Worm (Caenorhabditis elegans) whole organism, mixed stage, embryonic: ENCODE data around the gene clh-3.

ENCODE experiments used
- M03D4.4 ChIP-seq: sonication (generic microtip); optimal IDR thresholded peaks from 2 replicates; lab custom pipeline; 2017; ENCODE audit warnings: mild to moderate bottlenecking, missing genetic modification characterization, missing compliant biosample characterization
- bed-3 ChIP-seq: fragments of 200-800 bp; sonication (Bioruptor generic); optimal IDR thresholded peaks from 3 replicates; lab custom pipeline; 2018; ENCODE audit warnings: mild to moderate bottlenecking, missing genetic modification characterization, moderate library complexity, missing compliant biosample characterization
- blmp-1 ChIP-seq: fragments of 150-350 bp; optimal IDR thresholded peaks from 2 replicates; lab custom pipeline; 2014; ENCODE audit warnings: missing biosample characterization, missing genetic modification characterization
- ceh-39 ChIP-seq: fragments of 150-350 bp; optimal IDR thresholded peaks from 2 replicates; lab custom pipeline; 2014; ENCODE audit warnings: missing biosample characterization, missing genetic modification characterization
- ceh-83 ChIP-seq: fragments of 200-800 bp; sonication (Bioruptor generic); optimal IDR thresholded peaks from 2 replicates; lab custom pipeline; 2018; ENCODE audit warnings: mild to moderate bottlenecking, missing genetic modification characterization, missing compliant biosample characterization
- ces-1 ChIP-seq: fragments of 150-350 bp; optimal IDR thresholded peaks from 2 replicates; lab custom pipeline; 2014; ENCODE audit warnings: missing biosample characterization, missing genetic modification reagents, missing genetic modification characterization
- cnd-1 ChIP-seq: fragments of 200-800 bp; sonication (Bioruptor generic); optimal IDR thresholded peaks from 2 replicates; lab custom pipeline; 2018; ENCODE audit warnings: mild to moderate bottlenecking, missing genetic modification characterization, missing compliant biosample characterization
- drap-1 ChIP-seq: fragments of 200-800 bp; sonication (Bioruptor generic); optimal IDR thresholded peaks from 3 replicates; lab custom pipeline; 2018; ENCODE audit warnings: mild to moderate bottlenecking, missing genetic modification characterization, missing compliant biosample characterization
- elt-1 ChIP-seq: sonication (generic microtip); optimal IDR thresholded peaks from 2 replicates; lab custom pipeline; 2017; ENCODE audit warnings: missing genetic modification characterization, mild to moderate bottlenecking, missing compliant biosample characterization, antibody characterized with exemption, moderate library complexity, borderline replicate concordance; ENCODE audit not compliant: insufficient read depth
- elt-3 ChIP-seq: fragments of 150-350 bp; optimal IDR thresholded peaks from 2 replicates; lab custom pipeline; 2014; ENCODE audit warnings: missing biosample characterization, missing genetic modification characterization
- flh-1 ChIP-seq: fragments of 200-800 bp; sonication (Bioruptor generic); optimal IDR thresholded peaks from 2 replicates; lab custom pipeline; 2018; ENCODE audit warnings: mild to moderate bottlenecking, missing genetic modification characterization, moderate library complexity, missing compliant biosample characterization
- ham-2 ChIP-seq: fragments of 200-800 bp; sonication (Bioruptor generic); optimal IDR thresholded peaks from 2 replicates; lab custom pipeline; 2018; ENCODE audit warnings: mild to moderate bottlenecking, missing genetic modification characterization, missing compliant biosample characterization
- hlh-1 ChIP-seq: fragments of 150-350 bp; optimal IDR thresholded peaks from 2 replicates; lab custom pipeline; 2014; ENCODE audit warnings: missing biosample characterization, missing genetic modification reagents, missing genetic modification characterization
- lin-13 ChIP-seq: fragments of 150-350 bp; optimal IDR thresholded peaks from 2 replicates; lab custom pipeline; 2014; ENCODE audit warnings: missing biosample characterization, missing genetic modification characterization
- lin-32 ChIP-seq: fragments of 200-800 bp; sonication (Bioruptor generic); optimal IDR thresholded peaks from 2 replicates; lab custom pipeline; 2018; ENCODE audit warnings: mild to moderate bottlenecking, missing genetic modification characterization, missing compliant biosample characterization
- mab-5 ChIP-seq: fragments of 150-350 bp; optimal IDR thresholded peaks from 2 replicates; lab custom pipeline; 2014; ENCODE audit warnings: missing biosample characterization, missing genetic modification characterization
- mep-1 ChIP-seq: fragments of 150-350 bp; optimal IDR thresholded peaks from 2 replicates; lab custom pipeline; 2017; ENCODE audit warnings: missing biosample characterization, missing genetic modification reagents, missing genetic modification characterization, inconsistent platforms
- nhr-12 ChIP-seq: fragments of 150-350 bp; optimal IDR thresholded peaks from 2 replicates; lab custom pipeline; 2014; ENCODE audit warnings: missing biosample characterization, missing genetic modification characterization
- nhr-2 ChIP-seq: fragments of 150-350 bp; optimal IDR thresholded peaks from 2 replicates; lab custom pipeline; 2014; ENCODE audit warnings: missing biosample characterization, missing genetic modification characterization
- nhr-237 ChIP-seq: fragments of 150-350 bp; optimal IDR thresholded peaks from 2 replicates; lab custom pipeline; 2014; ENCODE audit warnings: missing biosample characterization, missing genetic modification characterization
- nhr-28 ChIP-seq: fragments of 150-350 bp; optimal IDR thresholded peaks from 2 replicates; lab custom pipeline; 2014; ENCODE audit warnings: missing biosample characterization, missing genetic modification characterization
- pha-4 ChIP-seq: fragments of 150-350 bp; optimal IDR thresholded peaks from 2 replicates; lab custom pipeline; 2018; ENCODE audit warnings: missing biosample characterization, missing genetic modification reagents, missing genetic modification characterization
- sem-2 ChIP-seq: fragments of 200-800 bp; sonication (Bioruptor generic); optimal IDR thresholded peaks from 2 replicates; lab custom pipeline; 2018; ENCODE audit warnings: mild to moderate bottlenecking, missing genetic modification characterization, missing compliant biosample characterization
- snpc-4 ChIP-seq: fragments of 150-350 bp; optimal IDR thresholded peaks from 2 replicates; lab custom pipeline; 2014; ENCODE audit warnings: missing biosample characterization, missing genetic modification characterization
- sptf-1 ChIP-seq: sonication (generic microtip); optimal IDR thresholded peaks from 2 replicates; lab custom pipeline; 2017; ENCODE audit warnings: mild to moderate bottlenecking, missing genetic modification characterization, moderate library complexity, missing compliant biosample characterization
- tbx-8 ChIP-seq: fragments of 200-800 bp; sonication (Bioruptor generic); optimal IDR thresholded peaks from 2 replicates; lab custom pipeline; 2018; ENCODE audit warnings: mild to moderate bottlenecking, missing genetic modification characterization, moderate library complexity, missing compliant biosample characterization
- unc-120 ChIP-seq: sonication (generic microtip); optimal IDR thresholded peaks from 2 replicates; lab custom pipeline; 2017; ENCODE audit warnings: missing genetic modification characterization, missing compliant biosample characterization; ENCODE audit not compliant: poor library complexity, severe bottlenecking
- unc-39 ChIP-seq: fragments of 150-350 bp; optimal IDR thresholded peaks from 2 replicates; lab custom pipeline; 2014; ENCODE audit warnings: missing biosample characterization, missing genetic modification characterization
- unc-62 ChIP-seq: fragments of 150-350 bp; optimal IDR thresholded peaks from 2 replicates; lab custom pipeline; 2014; ENCODE audit warnings: missing biosample characterization, missing genetic modification reagents, missing genetic modification characterization

The clh-3 gene

DNA sequence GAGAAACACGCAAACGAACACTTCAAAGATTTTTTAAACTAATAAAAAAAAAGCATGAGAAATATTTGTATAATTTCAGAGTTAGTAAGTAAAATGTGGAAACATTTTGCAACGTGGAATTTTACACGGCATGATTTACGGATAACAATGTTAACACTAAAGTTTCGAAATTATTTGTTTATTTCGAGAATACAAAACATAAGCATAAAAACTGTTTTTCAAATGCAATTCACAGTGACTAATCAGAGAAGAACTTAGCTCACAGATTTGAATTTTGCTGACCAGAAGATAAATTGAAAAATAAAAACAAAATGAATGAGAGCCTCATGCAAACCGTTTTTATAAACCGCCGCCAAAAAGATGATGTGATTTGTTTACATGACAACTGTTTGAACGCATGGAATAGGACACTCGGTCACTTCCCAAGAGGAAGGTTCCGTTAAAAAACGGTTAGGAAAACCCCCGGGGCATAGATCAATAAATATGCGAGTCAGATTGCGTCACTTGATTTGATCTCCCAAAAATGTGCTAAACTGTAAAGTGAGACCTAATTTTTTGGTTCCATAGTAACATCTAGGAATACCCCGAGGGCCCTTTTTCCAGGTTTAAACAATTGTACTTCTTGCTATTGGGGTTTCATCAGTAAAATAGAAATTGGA, at the start of gene clh-3:
TSS of gene clh-3 (minus strand) at position 51 of the 659 bp plus-strand sequence.
- TF ChIP-seq nhr-2 (tag; lab: Kevin White, UChicago) (no peak), snpc-4 (no peak), unc-62 (no peak), nhr-12 (tag; lab: Kevin White, UChicago) (no peak), lin-32 (GFP tag; lab: Kevin White, UChicago) (no peak), ceh-83 (GFP tag; lab: Kevin White, UChicago) (no peak), tbx-8 (GFP tag; lab: Kevin White, UChicago) (no peak), blmp-1 (tag; lab: Kevin White, UChicago) (no peak), ces-1 (GFP tag; lab: Kevin White, UChicago) (no peak), flh-1 (GFP tag; lab: Kevin White, UChicago) (no peak), ceh-39 (tag; lab: Kevin White, UChicago) (no peak), sem-2 (GFP tag; lab: Kevin White, UChicago) (no peak), pha-4 (no peak), nhr-237 (tag; lab: Kevin White, UChicago) (no peak)

DNA sequence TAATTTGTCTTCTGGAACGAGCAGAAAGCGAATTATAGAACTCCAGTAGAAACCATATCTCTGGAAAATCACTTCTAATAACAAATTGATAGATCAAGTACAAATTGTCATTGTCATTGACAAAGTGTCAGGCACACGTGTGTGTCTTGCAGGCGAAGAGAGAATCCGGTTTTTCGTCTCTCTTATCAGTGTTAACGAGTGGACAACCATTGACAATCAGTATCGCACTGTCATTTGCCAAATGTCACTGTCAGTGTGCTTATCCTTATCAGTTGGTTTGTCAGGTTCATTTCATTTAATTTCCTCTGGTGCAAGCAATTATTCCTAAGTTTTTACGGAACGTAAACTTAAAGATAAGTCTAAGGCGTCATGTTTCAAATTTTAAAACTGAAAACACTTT, 47.8 kb upstream of the clh-3 start:
- no peak for TF ChIP-seq bed-3
- no peak for TF ChIP-seq elt-1 (tag; lab: Kevin White, UChicago)
- TF ChIP-seq unc-120 (tag; lab: Kevin White, UChicago) = no peak
- TF ChIP-seq unc-39 (tag; lab: Kevin White, UChicago) = no peak
- no peak for TF ChIP-seq ceh-39 (tag; lab: Kevin White, UChicago)
- TF ChIP-seq tbx-8 (GFP tag; lab: Kevin White, UChicago) = no peak
- TF ChIP-seq nhr-12 (tag; lab: Kevin White, UChicago) = no peak
- TF ChIP-seq ham-2 (GFP tag; lab: Kevin White, UChicago) = no peak
- no peak for TF ChIP-seq hlh-1 (tag; lab: Kevin White, UChicago)
- no peak for TF ChIP-seq lin-13 (tag; lab: Kevin White, UChicago)
- TF ChIP-seq ceh-83 (GFP tag; lab: Kevin White, UChicago) = no peak
- TF ChIP-seq snpc-4 = no peak
- no peak for TF ChIP-seq mep-1 (tag; lab: Kevin White, UChicago)

DNA sequence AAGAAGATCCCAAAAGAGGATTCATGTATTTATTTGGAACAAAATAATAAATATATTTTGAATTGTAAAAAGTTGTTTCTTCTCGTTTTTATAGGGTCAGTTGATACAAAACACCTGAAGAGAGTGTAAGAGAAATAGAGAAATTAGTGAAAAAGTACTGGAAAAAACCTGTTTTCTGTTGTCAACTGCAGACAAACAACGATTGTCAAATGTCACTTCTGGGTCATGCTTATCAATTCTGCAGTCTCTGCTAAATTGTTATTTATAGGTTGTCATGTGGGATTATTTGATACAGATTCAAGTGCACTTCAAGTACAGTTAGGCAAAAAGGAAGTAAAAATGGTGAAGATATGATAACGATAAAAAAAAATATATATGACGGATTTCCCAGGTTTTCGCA, 46.8 kb upstream of the clh-3 start:
- no peak for TF ChIP-seq elt-3 (tag; lab: Kevin White, UChicago)
- TF ChIP-seq ceh-83 (GFP tag; lab: Kevin White, UChicago) = no peak
- TF ChIP-seq cnd-1 (tag; lab: Kevin White, UChicago) = no peak
- no peak for TF ChIP-seq ceh-39 (tag; lab: Kevin White, UChicago)
- no peak for TF ChIP-seq snpc-4
- TF ChIP-seq nhr-237 (tag; lab: Kevin White, UChicago) = no peak
- TF ChIP-seq ces-1 (GFP tag; lab: Kevin White, UChicago) = no peak
- TF ChIP-seq unc-39 (tag; lab: Kevin White, UChicago) = no peak
- no peak for TF ChIP-seq flh-1 (GFP tag; lab: Kevin White, UChicago)
- TF ChIP-seq M03D4.4 (tag; lab: Kevin White, UChicago) = no peak
- TF ChIP-seq blmp-1 (tag; lab: Kevin White, UChicago) = no peak
- TF ChIP-seq ham-2 (GFP tag; lab: Kevin White, UChicago) = no peak
- no peak for TF ChIP-seq sptf-1 (tag; lab: Kevin White, UChicago)
- no peak for TF ChIP-seq bed-3
- TF ChIP-seq nhr-28 (tag; lab: Kevin White, UChicago) = no peak
- no peak for TF ChIP-seq mab-5 (tag; lab: Kevin White, UChicago)
- TF ChIP-seq sem-2 (GFP tag; lab: Kevin White, UChicago) = no peak

DNA sequence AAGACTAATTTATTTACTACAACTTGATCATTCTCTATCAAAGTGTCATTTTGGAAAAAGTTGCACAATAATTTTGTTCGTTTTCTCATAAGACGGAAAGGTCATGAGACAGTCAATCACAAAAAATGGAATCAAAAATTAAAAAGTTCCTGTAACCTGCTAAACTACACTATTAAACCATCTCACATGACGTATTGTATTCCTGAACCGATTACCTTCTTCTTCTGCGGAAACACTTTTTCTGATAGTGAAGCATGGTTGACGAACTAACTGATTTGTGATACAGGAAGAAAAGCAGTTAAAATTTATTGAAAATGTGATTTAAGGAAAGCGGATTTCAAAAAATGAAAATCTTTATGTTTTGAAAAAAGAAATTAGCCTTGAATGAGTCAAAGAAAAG, 44.1 kb upstream of the clh-3 start:
- no peak for TF ChIP-seq ham-2 (GFP tag; lab: Kevin White, UChicago)
- no peak for TF ChIP-seq lin-32 (GFP tag; lab: Kevin White, UChicago)
- TF ChIP-seq elt-1 (tag; lab: Kevin White, UChicago) = no peak
- TF ChIP-seq drap-1 = no peak
- no peak for TF ChIP-seq hlh-1 (tag; lab: Kevin White, UChicago)
- TF ChIP-seq mab-5 (tag; lab: Kevin White, UChicago) = no peak
- TF ChIP-seq elt-3 (tag; lab: Kevin White, UChicago) = no peak
- TF ChIP-seq nhr-28 (tag; lab: Kevin White, UChicago) = no peak
- no peak for TF ChIP-seq nhr-12 (tag; lab: Kevin White, UChicago)
- TF ChIP-seq sem-2 (GFP tag; lab: Kevin White, UChicago) = no peak
- TF ChIP-seq, all 35 proteins: peak for 0
